Fruit fly (Drosophila melanogaster) whole organism, pupa: Measurements from ENCODE around the gene CG14570.

Source experiments
- D1 ChIP-seq: fragments of 200-800 bp; sonication (Bioruptor generic); optimal IDR thresholded peaks from 2 replicates; lab custom pipeline; 2018; ENCODE audit warnings: missing biosample characterization, mild to moderate bottlenecking, missing genetic modification characterization, moderate library complexity
- rn ChIP-seq: fragments of 200-800 bp; sonication (Bioruptor generic); IDR thresholded peaks from 2 replicates; pipeline ENCODE4 v1.3.6; 2022; ENCODE audit warnings: missing biosample characterization, missing genetic modification characterization

- TF ChIP-seq rn (GFP tag; lab: Robert Waterston, UW) (peak; percentile 66), D1 (peak; percentile 18)
Observed at dm6 chr3L:21738175-21739016, 8.1 kb upstream of the CG14570 start, which contains the start of gene CG14567.
